Fruit fly (Drosophila melanogaster) whole organism, embryonic: ENCODE measurements around the gene Mon1.

Source experiments
- CG10147 ChIP-seq: fragments of 200-800 bp; sonication (Bioruptor generic); optimal IDR thresholded peaks from 2 replicates; lab custom pipeline; 2019; ENCODE audit warnings: missing biosample characterization, mild to moderate bottlenecking, missing genetic modification characterization, moderate library complexity
- CG10654 ChIP-seq: fragments of 200-800 bp; sonication (Bioruptor generic); optimal IDR thresholded peaks from 2 replicates; lab custom pipeline; 2016; ENCODE audit warnings: missing biosample characterization, missing genetic modification characterization
- CG13894 ChIP-seq: fragments of 200-800 bp; sonication (Bioruptor generic); optimal IDR thresholded peaks from 3 replicates; lab custom pipeline; 2018; ENCODE audit warnings: missing biosample characterization, mild to moderate bottlenecking, missing genetic modification characterization, moderate library complexity
- CG14014 ChIP-seq: fragments of 200-800 bp; sonication (Bioruptor generic); IDR thresholded peaks from 2 replicates; pipeline ENCODE4 v1.3.6; 2022; ENCODE audit warnings: missing biosample characterization, missing genetic modification characterization
- CG1602 ChIP-seq: fragments of 200-800 bp; sonication (Bioruptor generic); optimal IDR thresholded peaks from 3 replicates; lab custom pipeline; 2016; ENCODE audit warnings: missing biosample characterization, missing genetic modification characterization
- CG17829 ChIP-seq: fragments of 200-800 bp; optimal IDR thresholded peaks from 2 replicates; lab custom pipeline; 2019; ENCODE audit warnings: missing biosample characterization, mild to moderate bottlenecking, missing genetic modification characterization, moderate library complexity
- CG30403 ChIP-seq: fragments of 200-800 bp; sonication (Bioruptor generic); optimal IDR thresholded peaks from 3 replicates; lab custom pipeline; 2016; ENCODE audit warnings: missing biosample characterization, missing genetic modification characterization
- CG32772 ChIP-seq: fragments of 200-800 bp; sonication (Bioruptor generic); IDR thresholded peaks from 2 replicates; pipeline ENCODE4 v1.3.6; 2022; ENCODE audit warnings: missing biosample characterization, missing genetic modification characterization
- CG4404 ChIP-seq: fragments of 200-800 bp; sonication (Bioruptor generic); IDR thresholded peaks from 2 replicates; pipeline ENCODE4 v1.3.6; 2022; ENCODE audit warnings: missing biosample characterization, missing genetic modification characterization
- CG6272 ChIP-seq: fragments of 200-800 bp; sonication (Bioruptor generic); IDR thresholded peaks from 2 replicates; pipeline ENCODE4 v1.3.6; 2022; ENCODE audit warnings: missing biosample characterization, missing genetic modification characterization
- CG7372 ChIP-seq: fragments of 200-800 bp; sonication (Bioruptor generic); IDR thresholded peaks from 2 replicates; pipeline ENCODE4 v1.3.6; 2022; ENCODE audit warnings: missing biosample characterization, missing genetic modification characterization
- CG8281 ChIP-seq: fragments of 200-800 bp; sonication (Bioruptor generic); optimal IDR thresholded peaks from 2 replicates; lab custom pipeline; 2018; ENCODE audit warnings: missing biosample characterization, mild to moderate bottlenecking, missing genetic modification characterization, moderate library complexity
- CG9609 ChIP-seq: fragments of 200-800 bp; sonication (Bioruptor generic); optimal IDR thresholded peaks from 3 replicates; lab custom pipeline; 2016; ENCODE audit warnings: missing biosample characterization, missing genetic modification characterization
- CG9932 ChIP-seq: fragments of 200-800 bp; sonication (Bioruptor generic); IDR thresholded peaks from 2 replicates; pipeline ENCODE4 v1.3.6; 2022; ENCODE audit warnings: missing biosample characterization, missing genetic modification characterization
- CTCF ChIP-seq: fragments of 200-800 bp; sonication (Bioruptor generic); optimal IDR thresholded peaks from 2 replicates; lab custom pipeline; 2017; ENCODE audit warnings: missing biosample characterization, mild to moderate bottlenecking, missing genetic modification characterization, moderate library complexity
- Chrac-16 ChIP-seq: fragments of 200-800 bp; sonication (Bioruptor generic); optimal IDR thresholded peaks from 3 replicates; lab custom pipeline; 2016; ENCODE audit warnings: missing biosample characterization, missing genetic modification characterization
- E2f2 ChIP-seq: fragments of 200-800 bp; sonication (Bioruptor generic); IDR thresholded peaks from 2 replicates; pipeline ENCODE4 v1.3.6; 2022; ENCODE audit warnings: missing biosample characterization, missing genetic modification characterization
- Ets65A ChIP-seq: fragments of 200-800 bp; sonication (Bioruptor generic); peaks from one replicate; lab custom pipeline; 2016; ENCODE audit warnings: missing biosample characterization, missing genetic modification characterization
- HmgD ChIP-seq: fragments of 200-800 bp; sonication (Bioruptor generic); optimal IDR thresholded peaks from 3 replicates; lab custom pipeline; 2016; ENCODE audit warnings: missing biosample characterization, missing genetic modification characterization
- HmgZ ChIP-seq: fragments of 200-800 bp; sonication (Bioruptor generic); optimal IDR thresholded peaks from 2 replicates; lab custom pipeline; 2018; ENCODE audit warnings: missing biosample characterization, mild to moderate bottlenecking, missing genetic modification characterization
- Hr51 ChIP-seq, 2 experiments: fragments of 200-800 bp; sonication (Bioruptor generic); optimal IDR thresholded peaks; 2 replicates in 1 of 2; 3 replicates in 1 of 2; lab custom pipeline; 2016 to 2018; ENCODE audit warnings: missing biosample characterization in 2 of 2, missing genetic modification characterization in 2 of 2, mild to moderate bottlenecking in 1 of 2, moderate library complexity in 1 of 2
- NFAT ChIP-seq: fragments of 200-800 bp; sonication (Bioruptor generic); IDR thresholded peaks from 2 replicates; pipeline ENCODE4 v1.3.6; 2022; ENCODE audit warnings: missing biosample characterization, missing genetic modification characterization
- NfI ChIP-seq: fragments of 200-800 bp; sonication (Bioruptor generic); optimal IDR thresholded peaks from 3 replicates; lab custom pipeline; 2018; ENCODE audit warnings: missing biosample characterization, mild to moderate bottlenecking, missing genetic modification characterization, moderate library complexity
- Rx ChIP-seq: fragments of 200-800 bp; sonication (Bioruptor generic); IDR thresholded peaks from 2 replicates; pipeline ENCODE4 v1.3.6; 2022; ENCODE audit warnings: missing biosample characterization, missing genetic modification characterization
- Sox102F ChIP-seq: fragments of 200-800 bp; sonication (Bioruptor generic); optimal IDR thresholded peaks from 2 replicates; lab custom pipeline; 2018; ENCODE audit warnings: missing biosample characterization, mild to moderate bottlenecking, missing genetic modification characterization, moderate library complexity
- Usf ChIP-seq: fragments of 200-800 bp; sonication (Bioruptor generic); optimal IDR thresholded peaks from 2 replicates; lab custom pipeline; 2017; ENCODE audit warnings: missing genotype, missing biosample characterization, missing genetic modification characterization
- Xbp1 ChIP-seq: fragments of 200-800 bp; sonication (Bioruptor generic); optimal IDR thresholded peaks from 3 replicates; lab custom pipeline; 2016; ENCODE audit warnings: missing biosample characterization, mild to moderate bottlenecking, missing genetic modification characterization
- Xrp1 ChIP-seq: fragments of 200-800 bp; sonication (Bioruptor generic); IDR thresholded peaks from 2 replicates; pipeline ENCODE4 v1.3.6; 2022; ENCODE audit warnings: missing biosample characterization, missing genetic modification characterization
- aop ChIP-seq: fragments of 200-800 bp; sonication (Bioruptor generic); IDR thresholded peaks from 2 replicates; pipeline ENCODE4 v1.3.6; 2022; ENCODE audit warnings: missing biosample characterization, missing genetic modification characterization
- ap ChIP-seq: fragments of 200-800 bp; sonication (Bioruptor generic); IDR thresholded peaks from 2 replicates; pipeline ENCODE4 v1.3.6; 2022; ENCODE audit warnings: missing biosample characterization, missing genetic modification characterization
- cato ChIP-seq: fragments of 200-800 bp; sonication (Bioruptor generic); optimal IDR thresholded peaks from 2 replicates; lab custom pipeline; 2016; ENCODE audit warnings: missing biosample characterization, missing genetic modification characterization, borderline replicate concordance
- cg ChIP-seq: fragments of 200-800 bp; sonication (Bioruptor generic); optimal IDR thresholded peaks from 3 replicates; lab custom pipeline; 2019; ENCODE audit warnings: missing biosample characterization, mild to moderate bottlenecking, missing genetic modification characterization, moderate library complexity
- chn ChIP-seq: fragments of 200-800 bp; sonication (Bioruptor generic); optimal IDR thresholded peaks from 2 replicates; lab custom pipeline; 2016; ENCODE audit warnings: missing biosample characterization, missing genetic modification characterization
- crol ChIP-seq: fragments of 200-800 bp; sonication (Bioruptor generic); IDR thresholded peaks from 2 replicates; pipeline ENCODE4 v1.3.6; 2022; ENCODE audit warnings: missing biosample characterization, missing genetic modification characterization
- esg ChIP-seq: fragments of 200-800 bp; sonication (Bioruptor generic); conservative IDR thresholded peaks from 2 replicates; pipeline ENCODE4 v1.3.6; 2022; ENCODE audit warnings: missing biosample characterization, missing genetic modification characterization
- fd102C ChIP-seq: fragments of 200-800 bp; sonication (Bioruptor generic); optimal IDR thresholded peaks from 2 replicates; lab custom pipeline; 2018; ENCODE audit warnings: missing biosample characterization, mild to moderate bottlenecking, missing genetic modification characterization, moderate library complexity
- fd64A ChIP-seq: fragments of 200-800 bp; sonication (Bioruptor generic); optimal IDR thresholded peaks from 3 replicates; lab custom pipeline; 2018; ENCODE audit warnings: missing biosample characterization, mild to moderate bottlenecking, missing genetic modification characterization
- gcm ChIP-seq: fragments of 200-800 bp; sonication (Bioruptor generic); optimal IDR thresholded peaks from 2 replicates; lab custom pipeline; 2019; ENCODE audit warnings: missing biosample characterization, mild to moderate bottlenecking, missing genetic modification characterization, moderate library complexity
- jumu ChIP-seq: fragments of 200-800 bp; sonication (Bioruptor generic); optimal IDR thresholded peaks from 3 replicates; lab custom pipeline; 2016; ENCODE audit warnings: missing biosample characterization, missing genetic modification characterization
- otp ChIP-seq: fragments of 200-800 bp; sonication (Bioruptor generic); IDR thresholded peaks from 3 replicates; pipeline ENCODE4, ENCODE4 v1.3.6; 2022; ENCODE audit warnings: missing biosample characterization, missing genetic modification characterization
- pnt ChIP-seq: fragments of 200-800 bp; sonication (Bioruptor generic); optimal IDR thresholded peaks from 3 replicates; lab custom pipeline; 2016; ENCODE audit warnings: missing biosample characterization, missing genetic modification characterization
- sisA ChIP-seq: fragments of 200-800 bp; sonication (Bioruptor generic); IDR thresholded peaks from 2 replicates; pipeline ENCODE4 v1.3.6; 2022; ENCODE audit warnings: missing biosample characterization, missing genetic modification characterization
- slbo ChIP-seq: fragments of 200-800 bp; sonication (Bioruptor generic); IDR thresholded peaks from 2 replicates; pipeline ENCODE4 v1.3.6; 2022; ENCODE audit warnings: missing biosample characterization, missing genetic modification characterization
- slp2 ChIP-seq: fragments of 200-800 bp; sonication (Bioruptor generic); optimal IDR thresholded peaks from 2 replicates; lab custom pipeline; 2016; ENCODE audit warnings: missing biosample characterization, missing genetic modification characterization
- stc ChIP-seq: fragments of 200-800 bp; sonication (Bioruptor generic); IDR thresholded peaks from 2 replicates; pipeline ENCODE4 v1.3.6; 2022; ENCODE audit warnings: missing biosample characterization, missing genetic modification characterization
- tgo ChIP-seq: fragments of 200-800 bp; sonication (Bioruptor generic); IDR thresholded peaks from 3 replicates; pipeline ENCODE4 v1.3.6; 2022; ENCODE audit warnings: missing biosample characterization, missing genetic modification characterization
- tin ChIP-seq: fragments of 200-800 bp; sonication (Bioruptor generic); optimal IDR thresholded peaks from 3 replicates; lab custom pipeline; 2016; ENCODE audit warnings: missing biosample characterization, missing genetic modification characterization
- tio ChIP-seq: fragments of 200-800 bp; sonication (Bioruptor generic); optimal IDR thresholded peaks from 2 replicates; lab custom pipeline; 2017; ENCODE audit warnings: missing biosample characterization, missing genetic modification characterization, inconsistent platforms
- tll ChIP-seq, 2 experiments: fragments of 200-800 bp in 1 of 2; fragments of >200 bp in 1 of 2; sonication (Bioruptor generic) in 1 of 2; optimal IDR thresholded peaks; 2 replicates each; lab custom pipeline; 2017 to 2019; ENCODE audit warnings: missing biosample characterization in 2 of 2, missing genetic modification characterization in 2 of 2, mild to moderate bottlenecking in 1 of 2, moderate library complexity in 1 of 2
- zfh1 ChIP-seq: fragments of 200-800 bp; sonication (Bioruptor generic); IDR thresholded peaks from 3 replicates; pipeline ENCODE4 v1.3.6; 2022; ENCODE audit warnings: missing biosample characterization, missing genetic modification characterization

Mon1 gene

DNA sequence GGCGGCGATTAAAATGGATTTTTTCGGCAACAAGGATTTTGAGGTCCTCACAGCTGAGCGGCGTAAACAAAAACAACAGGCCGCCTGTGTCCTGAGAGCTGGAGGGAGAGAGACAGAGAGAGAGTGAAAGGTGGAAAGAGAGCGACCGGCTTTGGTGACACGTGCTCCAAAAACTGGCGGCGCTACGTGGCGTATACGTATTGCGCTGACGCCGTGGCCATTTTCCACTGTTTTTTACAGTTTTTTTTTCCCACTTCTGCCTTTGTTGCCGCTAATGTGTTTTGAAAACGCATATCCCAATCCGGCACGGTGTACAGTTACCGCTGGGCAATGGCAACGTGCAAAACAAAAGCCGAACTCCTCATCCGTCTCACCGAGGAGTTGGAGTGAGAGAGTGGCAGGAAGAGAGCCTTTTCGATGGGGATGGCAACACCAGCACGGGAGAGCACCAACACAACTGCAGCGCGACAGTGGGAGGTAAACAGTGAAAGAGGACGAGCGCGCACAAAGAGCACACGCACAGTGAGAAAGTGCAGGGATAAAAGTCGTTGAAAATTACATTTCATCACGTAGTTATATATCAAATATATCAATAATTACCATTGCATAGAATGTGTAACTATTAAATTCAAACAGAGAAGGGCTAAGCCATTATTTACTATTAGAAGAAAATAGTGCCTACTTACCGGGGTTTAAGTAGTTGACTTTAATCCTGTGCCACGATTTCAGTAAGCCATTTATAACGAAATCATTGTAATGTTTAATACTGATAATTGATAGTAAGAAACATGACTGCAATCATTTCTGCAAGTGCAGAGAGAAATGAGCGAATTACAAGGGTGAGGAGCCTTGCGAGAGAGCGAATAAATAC, 29.8 kb upstream of the Mon1 start (continued):
- TF ChIP-seq CG10654 (no peak), CG4404 (GFP tag; lab: Robert Waterston, UW) (peak; percentile 25), pnt (GFP tag; lab: Kevin White, UChicago) (peak; percentile 30), stc (GFP tag; lab: Robert Waterston, UW) (0 out of 2 replicates have a peak, but pooled peaks have one; percentile 7), fd102C (GFP tag; lab: Kevin White, UChicago) (peak; percentile 68), CG9932 (no peak; the same call in 1 of the 2 replicates), otp (GFP tag; lab: Robert Waterston, UW) (no peak), esg (GFP tag; lab: Robert Waterston, UW) (peak; percentile 49; the same call in 1 of the 2 replicates), Xrp1 (GFP tag; lab: Robert Waterston, UW) (peak; percentile 51), Rx (GFP tag; lab: Robert Waterston, UW) (peak; percentile 57), tin (GFP tag; lab: Kevin White, UChicago) (peak; percentile 50), CG30403 (GFP tag; lab: Kevin White, UChicago) (peak; percentile 73), aop (GFP tag; lab: Robert Waterston, UW) (no peak), Ets65A (GFP tag; lab: Kevin White, UChicago) (peak; percentile 92), cg (GFP tag; lab: Kevin White, UChicago) (peak; percentile 15), HmgZ (peak; percentile 46), CG1602 (peak; percentile 58), crol (GFP tag; lab: Robert Waterston, UW) (peak; percentile 47), tio (peak; percentile 69), zfh1 (GFP tag; lab: Robert Waterston, UW) (peak; percentile 54; the same call in 2 of the 3 replicates), CG17829 (tag; lab: Kevin White, UChicago) (peak; percentile 63), jumu (GFP tag; lab: Kevin White, UChicago) (peak; percentile 46), Usf (peak; percentile 29), CTCF (GFP tag; lab: Kevin White, UChicago) (no peak), Chrac-16 (peak; percentile 41), Sox102F (GFP tag; lab: Kevin White, UChicago) (peak; percentile 52), CG7372 (peak; percentile 52), Hr51 (GFP tag; optimal IDR thresholded peaks at IDR 0.05; lab: Kevin White, UChicago) (peak in 1 of 2 experiments; percentile 60), CG14014 (no peak), CG8281 (tag; lab: Kevin White, UChicago) (peak; percentile 15), NfI (GFP tag; lab: Kevin White, UChicago) (peak; percentile 16), tgo (peak; percentile 38), E2f2 (GFP tag; lab: Robert Waterston, UW) (peak; percentile 53), ap (no peak), CG13894 (tag; lab: Kevin White, UChicago) (no peak), tll (GFP tag; optimal IDR thresholded peaks at IDR 0.05; lab: Kevin White, UChicago) (peak; percentile 34 to 60), CG6272 (GFP tag; lab: Robert Waterston, UW) (0 out of 2 replicates have a peak, but pooled peaks have one; percentile 9), CG10147 (GFP tag; lab: Kevin White, UChicago) (peak; percentile 13), chn (peak; percentile 18), fd64A (GFP tag; lab: Kevin White, UChicago) (peak; percentile 17), gcm (GFP tag; lab: Kevin White, UChicago) (peak; percentile 5), sisA (peak; percentile 39), CG9609 (GFP tag; lab: Kevin White, UChicago) (no peak), NFAT (GFP tag; lab: Robert Waterston, UW) (peak; percentile 42; the same call in 1 of the 2 replicates), Xbp1 (GFP tag; lab: Kevin White, UChicago) (peak; percentile 43), HmgD (GFP tag; lab: Kevin White, UChicago) (no peak), slbo (GFP tag; lab: Robert Waterston, UW) (peak; percentile 65), slp2 (peak; percentile 51), cato (GFP tag; lab: Kevin White, UChicago) (peak; percentile 24), CG32772 (GFP tag; lab: Robert Waterston, UW) (peak; percentile 38)
